Worm (Caenorhabditis elegans) whole organism, late embryonic: ENCODE measurements around the gene C23H3.9.
A peak's percentile ranks its signal among the peaks of the same experiment; 100 is the strongest.

ENCODE experiments used
- C08G9.2 ChIP-seq: sonication (generic microtip); optimal IDR thresholded peaks from 2 replicates; lab custom pipeline; 2016; ENCODE audit warnings: mild to moderate bottlenecking, missing genetic modification characterization, moderate library complexity, missing compliant biosample characterization
- F13H6.1 ChIP-seq: sonication (generic microtip); optimal IDR thresholded peaks from 2 replicates; lab custom pipeline; 2016; ENCODE audit warnings: missing genetic modification characterization, missing compliant biosample characterization
- ahr-1 ChIP-seq: sonication (generic microtip); optimal IDR thresholded peaks from 2 replicates; lab custom pipeline; 2016; ENCODE audit warnings: missing genetic modification characterization, missing compliant biosample characterization
- ama-1 ChIP-seq: fragments of 150-350 bp; optimal IDR thresholded peaks from 2 replicates; lab custom pipeline; 2014
- ceh-19 ChIP-seq: fragments of 200-800 bp; sonication (Bioruptor generic); optimal IDR thresholded peaks from 2 replicates; lab custom pipeline; 2018; ENCODE audit warnings: mild to moderate bottlenecking, missing genetic modification characterization, missing compliant biosample characterization
- ceh-22 ChIP-seq: sonication (generic microtip); optimal IDR thresholded peaks from 2 replicates; lab custom pipeline; 2017; ENCODE audit warnings: missing biosample characterization, missing genetic modification characterization
- ceh-24 ChIP-seq: sonication (generic microtip); optimal IDR thresholded peaks from 2 replicates; lab custom pipeline; 2016; ENCODE audit warnings: mild to moderate bottlenecking, missing genetic modification characterization, missing compliant biosample characterization
- ceh-34 ChIP-seq: sonication (generic microtip); optimal IDR thresholded peaks from 2 replicates; lab custom pipeline; 2016; ENCODE audit warnings: mild to moderate bottlenecking, missing genetic modification characterization, missing compliant biosample characterization
- ceh-6 ChIP-seq: fragments of 200-800 bp; sonication (Bioruptor generic); optimal IDR thresholded peaks from 2 replicates; lab custom pipeline; 2018; ENCODE audit warnings: mild to moderate bottlenecking, missing genetic modification characterization, missing compliant biosample characterization
- che-1 ChIP-seq: sonication (generic microtip); optimal IDR thresholded peaks from 2 replicates; lab custom pipeline; 2016; ENCODE audit warnings: mild to moderate bottlenecking, missing genetic modification characterization, missing compliant biosample characterization
- dve-1 ChIP-seq: sonication (generic microtip); optimal IDR thresholded peaks from 2 replicates; lab custom pipeline; 2017; ENCODE audit warnings: antibody characterized with exemption, mild to moderate bottlenecking, missing genetic modification characterization, missing compliant biosample characterization
- elt-2 ChIP-seq: sonication (generic microtip); optimal IDR thresholded peaks from 2 replicates; lab custom pipeline; 2016; ENCODE audit warnings: missing genetic modification reagents, missing genetic modification characterization, missing compliant biosample characterization
- ets-4 ChIP-seq: sonication (generic microtip); optimal IDR thresholded peaks from 2 replicates; lab custom pipeline; 2016; ENCODE audit warnings: missing genetic modification characterization, missing compliant biosample characterization
- eyg-1 ChIP-seq: sonication (generic microtip); optimal IDR thresholded peaks from 2 replicates; lab custom pipeline; 2016; ENCODE audit warnings: missing genotype, missing genetic modification characterization, missing compliant biosample characterization
- fkh-10 ChIP-seq: fragments of 150-350 bp; optimal IDR thresholded peaks from 2 replicates; lab custom pipeline; 2014; ENCODE audit warnings: missing biosample characterization, missing genetic modification reagents, missing genetic modification characterization
- fkh-6 ChIP-seq: sonication (generic microtip); optimal IDR thresholded peaks from 2 replicates; lab custom pipeline; 2016; ENCODE audit warnings: missing genetic modification characterization, missing compliant biosample characterization
- hlh-13 ChIP-seq: fragments of 200-800 bp; sonication (Bioruptor generic); optimal IDR thresholded peaks from 2 replicates; lab custom pipeline; 2018; ENCODE audit warnings: mild to moderate bottlenecking, missing genetic modification characterization, missing compliant biosample characterization
- hlh-15 ChIP-seq: sonication (generic microtip); optimal IDR thresholded peaks from 2 replicates; lab custom pipeline; 2016; ENCODE audit warnings: missing genetic modification characterization, missing compliant biosample characterization
- hlh-8 ChIP-seq: sonication (generic microtip); optimal IDR thresholded peaks from 2 replicates; lab custom pipeline; 2016; ENCODE audit warnings: missing genotype, missing genetic modification characterization, missing compliant biosample characterization
- lim-6 ChIP-seq: sonication (generic microtip); optimal IDR thresholded peaks from 2 replicates; lab custom pipeline; 2016; ENCODE audit warnings: missing genetic modification characterization, missing compliant biosample characterization
- lin-11 ChIP-seq: fragments of 200-800 bp; sonication (Bioruptor generic); optimal IDR thresholded peaks from 2 replicates; lab custom pipeline; 2018; ENCODE audit warnings: mild to moderate bottlenecking, missing genetic modification characterization, missing compliant biosample characterization
- nfya-1 ChIP-seq: sonication (generic microtip); optimal IDR thresholded peaks from 2 replicates; lab custom pipeline; 2017; ENCODE audit warnings: missing genetic modification characterization, mild to moderate bottlenecking, missing compliant biosample characterization, antibody characterized with exemption, moderate library complexity
- nhr-232 ChIP-seq: sonication (generic microtip); optimal IDR thresholded peaks from 2 replicates; lab custom pipeline; 2016; ENCODE audit warnings: missing genetic modification characterization, missing compliant biosample characterization
- pat-9 ChIP-seq: fragments of 200-800 bp; sonication (Bioruptor generic); optimal IDR thresholded peaks from 2 replicates; lab custom pipeline; 2018; ENCODE audit warnings: mild to moderate bottlenecking, missing genetic modification characterization, moderate library complexity, missing compliant biosample characterization
- pha-4 ChIP-seq: fragments of 150-350 bp; optimal IDR thresholded peaks from 2 replicates; lab custom pipeline; 2018; ENCODE audit warnings: missing biosample characterization, missing genetic modification reagents, missing genetic modification characterization
- ref-2 ChIP-seq: sonication (generic microtip); optimal IDR thresholded peaks from 2 replicates; lab custom pipeline; 2016; ENCODE audit warnings: missing genetic modification characterization, missing compliant biosample characterization
- rnt-1 ChIP-seq: sonication (generic microtip); optimal IDR thresholded peaks from 2 replicates; lab custom pipeline; 2016; ENCODE audit warnings: missing genetic modification characterization, missing compliant biosample characterization
- sox-2 ChIP-seq: fragments of 200-800 bp; sonication (Bioruptor generic); IDR thresholded peaks from 2 replicates; pipeline ENCODE4 v1.3.6; 2022; ENCODE audit warnings: missing genetic modification reagents, missing genetic modification characterization, missing compliant biosample characterization
- sox-4 ChIP-seq: sonication (generic microtip); optimal IDR thresholded peaks from 2 replicates; lab custom pipeline; 2017; ENCODE audit warnings: mild to moderate bottlenecking, missing genetic modification characterization, inconsistent platforms, missing compliant biosample characterization
- tbx-7 ChIP-seq: sonication (generic microtip); optimal IDR thresholded peaks from 2 replicates; lab custom pipeline; 2016; ENCODE audit warnings: missing genotype, missing genetic modification characterization, missing compliant biosample characterization
- ttx-3 ChIP-seq: sonication (generic microtip); optimal IDR thresholded peaks from 2 replicates; lab custom pipeline; 2016; ENCODE audit warnings: missing genetic modification reagents, missing genetic modification characterization, missing compliant biosample characterization
- unc-42 ChIP-seq: sonication (generic microtip); optimal IDR thresholded peaks from 2 replicates; lab custom pipeline; 2016; ENCODE audit warnings: missing genotype, missing genetic modification characterization, missing compliant biosample characterization
- unc-86 ChIP-seq: sonication (generic microtip); optimal IDR thresholded peaks from 2 replicates; lab custom pipeline; 2016; ENCODE audit warnings: missing genetic modification characterization, missing compliant biosample characterization

Gene C23H3.9

ce11 chrII:76662-77061, 2.4 kb downstream of the C23H3.9 start:
- TF ChIP-seq ceh-19 (GFP tag; lab: Kevin White, UChicago) = no peak
- TF ChIP-seq F13H6.1 (tag; lab: Kevin White, UChicago) = no peak
- no peak for TF ChIP-seq ama-1 (lab: Kevin White, UChicago)
- no peak for TF ChIP-seq ref-2 (tag; lab: Kevin White, UChicago)
- TF ChIP-seq che-1 (tag; lab: Kevin White, UChicago) = no peak
- no peak for TF ChIP-seq lim-6 (tag; lab: Kevin White, UChicago)
- no peak for TF ChIP-seq ahr-1
- TF ChIP-seq, all 69 proteins: peak for 0

- TF ChIP-seq ceh-34 (peak; percentile 51), rnt-1 (tag; lab: Kevin White, UChicago) (no peak)
These were observed 3.2 kb downstream of the C23H3.9 start for ce11 chrII:75831-76230.

ce11 chrII:73892-74291, 5.2 kb downstream of the C23H3.9 start:
- TF ChIP-seq unc-86 (tag; lab: Kevin White, UChicago) = no peak
- TF ChIP-seq fkh-10 (GFP tag; lab: Kevin White, UChicago) = no peak
- no peak for TF ChIP-seq ceh-6
- no peak for TF ChIP-seq eyg-1 (tag; lab: Kevin White, UChicago)
- TF ChIP-seq rnt-1 (tag; lab: Kevin White, UChicago) = no peak

ce11 chrII:73329-73728, 5.7 kb downstream of the C23H3.9 start:
- TF ChIP-seq hlh-13 (GFP tag; lab: Kevin White, UChicago) (no peak), unc-42 (tag; lab: Kevin White, UChicago) (peak; percentile 97), fkh-10 (GFP tag; lab: Kevin White, UChicago) (peak; percentile 11), fkh-6 (tag; lab: Kevin White, UChicago) (no peak)

- no peak for TF ChIP-seq pat-9 (tag; lab: Kevin White, UChicago)
- TF ChIP-seq ceh-34 = no peak
- no peak for TF ChIP-seq elt-2 (tag; lab: Kevin White, UChicago)
- TF ChIP-seq ets-4 (tag; lab: Kevin White, UChicago) = no peak
- no peak for TF ChIP-seq ceh-19 (GFP tag; lab: Kevin White, UChicago)
- no peak for TF ChIP-seq eyg-1 (tag; lab: Kevin White, UChicago)
- TF ChIP-seq pha-4 (tag; lab: Kevin White, UChicago) = no peak
- TF ChIP-seq ceh-24 (tag; lab: Kevin White, UChicago) = no peak
- no peak for TF ChIP-seq sox-4
- TF ChIP-seq hlh-8 (tag; lab: Kevin White, UChicago) = no peak
- TF ChIP-seq, all 69 proteins: peak for 0
These were observed 9.7 kb downstream of the C23H3.9 start, which contains the start of gene egl-26 for ce11 chrII:69354-69753. Gene egl-26 (plus strand): TSS chrII:69654.

ce11 chrII:68757-69156, 10.3 kb downstream of the C23H3.9 start:
- no peak for TF ChIP-seq ceh-22 (tag; lab: Kevin White, UChicago)
- TF ChIP-seq dve-1 (tag; lab: Kevin White, UChicago) = no peak
- no peak for TF ChIP-seq pha-4 (tag; lab: Kevin White, UChicago)
- TF ChIP-seq nfya-1 (tag; lab: Kevin White, UChicago) = no peak
- no peak for TF ChIP-seq fkh-6 (tag; lab: Kevin White, UChicago)
- TF ChIP-seq ttx-3 (tag; lab: Kevin White, UChicago) = no peak
- no peak for TF ChIP-seq C08G9.2 (tag; lab: Kevin White, UChicago)
- no peak for TF ChIP-seq sox-4
- TF ChIP-seq hlh-13 (GFP tag; lab: Kevin White, UChicago) = no peak
- TF ChIP-seq hlh-15 (tag; lab: Kevin White, UChicago) = no peak
- no peak for TF ChIP-seq elt-2 (tag; lab: Kevin White, UChicago)
- TF ChIP-seq F13H6.1 (tag; lab: Kevin White, UChicago) = no peak
- no peak for TF ChIP-seq sox-2 (GFP tag; lab: Robert Waterston, UW)
- TF ChIP-seq lin-11 (tag; lab: Kevin White, UChicago) = no peak
- no peak for TF ChIP-seq tbx-7 (tag; lab: Kevin White, UChicago)
- TF ChIP-seq nhr-232 (tag; lab: Kevin White, UChicago) = no peak
